Fruit fly (Drosophila melanogaster): ENCODE measurements around the gene indra.

indra gene

dm6 chr3L:1370099-1370678, 28.0 kb upstream of the indra start, which contains the start of gene ru:
ru (plus strand) TSS chr3L:1370628.
- peak; percentile 45 for TF ChIP-seq Ets65A (GFP tag)
- peak; percentile 94 for TF ChIP-seq CG5180 (GFP tag; optimal IDR thresholded peaks at IDR 0.05)
- no peak for TF ChIP-seq phol (tag; optimal IDR thresholded peaks at IDR 0.05)
- TF ChIP-seq Med (GFP tag), result peak; percentile 22
- TF ChIP-seq Opbp (GFP tag; IDR thresholded peaks at IDR 0.05; ENCODE audit: partially characterized antibody), result peak; percentile 7; the same call in 1 of the 3 replicates
- peak; percentile 49 for TF ChIP-seq CG1832 (GFP tag; optimal IDR thresholded peaks at IDR 0.05)
- no peak for TF ChIP-seq gt (GFP tag; IDR thresholded peaks at IDR 0.05)

DNA sequence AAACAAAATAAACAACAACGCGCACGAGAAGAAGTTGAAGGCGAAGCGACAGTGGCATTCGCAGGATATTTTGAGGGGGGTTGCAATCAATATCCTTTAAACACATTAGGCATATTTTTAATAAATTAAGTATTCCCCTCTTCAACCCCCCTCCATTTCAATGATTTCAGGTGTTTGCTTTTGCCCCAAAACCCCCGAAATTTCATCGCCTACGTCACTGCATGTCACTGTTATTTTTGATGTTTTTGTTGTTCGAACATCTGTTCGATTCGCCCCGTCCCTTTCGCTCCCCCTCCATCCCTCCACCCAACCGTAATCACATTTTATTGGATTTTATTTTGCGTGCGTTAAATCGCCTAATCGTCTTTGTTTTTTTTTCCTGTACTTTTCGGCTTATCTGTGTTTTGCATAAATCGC, 26.0 kb upstream of the indra start:
- peak; percentile 84 for TF ChIP-seq onecut (GFP tag; IDR thresholded peaks at IDR 0.05)
- peak; percentile 46 for TF ChIP-seq CG17802 (tag; optimal IDR thresholded peaks at IDR 0.05)
- TF ChIP-seq Vsx1 (GFP tag; optimal IDR thresholded peaks at IDR 0.05), result no peak
- TF ChIP-seq hkb (optimal IDR thresholded peaks at IDR 0.05), result no peak
- TF ChIP-seq hkb (GFP tag; IDR thresholded peaks at IDR 0.05), result peak; percentile 83
- no peak for TF ChIP-seq CG42726 (GFP tag; IDR thresholded peaks at IDR 0.05; ENCODE audit: partially characterized antibody)
- TF ChIP-seq Hr51 (GFP tag; optimal IDR thresholded peaks at IDR 0.05), result peak; percentile 73 to 75
- TF ChIP-seq Fer2 (tag; optimal IDR thresholded peaks at IDR 0.05), result peak; percentile 57
- peak; percentile 64 for TF ChIP-seq Myb (GFP tag; optimal IDR thresholded peaks at IDR 0.05)
- TF ChIP-seq en (GFP tag; optimal IDR thresholded peaks at IDR 0.05), result peak; percentile 13
- TF ChIP-seq Eip74EF (GFP tag; optimal IDR thresholded peaks at IDR 0.05), result peak in 1 of 2 experiments; percentile 25
- TF ChIP-seq eve (GFP tag; optimal IDR thresholded peaks at IDR 0.05), result peak; percentile 73 to 92
- TF ChIP-seq tup (GFP tag; optimal IDR thresholded peaks at IDR 0.05), result peak; percentile 38
- TF ChIP-seq CG17612 (GFP tag; IDR thresholded peaks at IDR 0.05), result peak; percentile 63; the same call in 1 of the 2 replicates
- peak; percentile 75 for TF ChIP-seq Camta (GFP tag; optimal IDR thresholded peaks at IDR 0.05)
- peak; percentile 79 for TF ChIP-seq CG7839 (tag; optimal IDR thresholded peaks at IDR 0.05)
- TF ChIP-seq NfI (GFP tag; optimal IDR thresholded peaks at IDR 0.05), result peak; percentile 56
- TF ChIP-seq hb (GFP tag; IDR thresholded peaks at IDR 0.05; ENCODE audit: partially characterized antibody), result no peak
- TF ChIP-seq tap (tag; optimal IDR thresholded peaks at IDR 0.05), result peak; percentile 68
- no peak for TF ChIP-seq CG14860 (GFP tag; IDR thresholded peaks at IDR 0.05; ENCODE audit: partially characterized antibody)
- peak in 1 of 3 experiments; percentile 79 for TF ChIP-seq lola (GFP tag; optimal IDR thresholded peaks at IDR 0.05)
- no peak for TF ChIP-seq luna (GFP tag; optimal IDR thresholded peaks at IDR 0.05)
- peak; percentile 77 for TF ChIP-seq CG14667 (GFP tag; IDR thresholded peaks at IDR 0.05)
- peak; percentile 69 for TF ChIP-seq CG12391 (tag; optimal IDR thresholded peaks at IDR 0.05)
- peak; percentile 60 for TF ChIP-seq klu (GFP tag; IDR thresholded peaks at IDR 0.05)
- no peak for TF ChIP-seq tna (GFP tag; IDR thresholded peaks at IDR 0.05; ENCODE audit: partially characterized antibody)
- TF ChIP-seq dmrt11E (tag; optimal IDR thresholded peaks at IDR 0.05), result peak; percentile 86
- TF ChIP-seq gfzf (GFP tag; optimal IDR thresholded peaks at IDR 0.05), result no peak
- TF ChIP-seq CG31224 (GFP tag; IDR thresholded peaks at IDR 0.05), result peak; percentile 74
- TF ChIP-seq hbn (GFP tag; IDR thresholded peaks at IDR 0.05; ENCODE audit: partially characterized antibody), result no peak
- peak; percentile 68 for TF ChIP-seq ttk (GFP tag; IDR thresholded peaks at IDR 0.05)
- peak; percentile 55 for TF ChIP-seq CG13123 (GFP tag; optimal IDR thresholded peaks at IDR 0.05)
- TF ChIP-seq Sin3A (optimal IDR thresholded peaks at IDR 0.05), result no peak
- peak; percentile 28 for TF ChIP-seq D19A (tag; optimal IDR thresholded peaks at IDR 0.05)
- peak; percentile 83 for TF ChIP-seq CG2678 (tag; optimal IDR thresholded peaks at IDR 0.05)
- TF ChIP-seq Dip3 (GFP tag; optimal IDR thresholded peaks at IDR 0.05), result peak; percentile 59
- no peak for TF ChIP-seq usp (GFP tag; optimal IDR thresholded peaks at IDR 0.05)
- peak; percentile 78 for TF ChIP-seq B-H1 (GFP tag; IDR thresholded peaks at IDR 0.05)
- TF ChIP-seq mam (GFP tag; optimal IDR thresholded peaks at IDR 0.05), result peak; percentile 88
- TF ChIP-seq CG18262 (tag; optimal IDR thresholded peaks at IDR 0.05), result peak; percentile 83
- peak; percentile 14 for TF ChIP-seq trh (GFP tag; optimal IDR thresholded peaks at IDR 0.05)

All from whole organism, embryonic.